Worm (Caenorhabditis elegans) whole organism, late embryonic: ENCODE results near the gene K08E7.8.

ENCODE experiments used
- C08G9.2 ChIP-seq: sonication (generic microtip); optimal IDR thresholded peaks from 2 replicates; lab custom pipeline; 2016; ENCODE audit warnings: mild to moderate bottlenecking, missing genetic modification characterization, moderate library complexity, missing compliant biosample characterization
- K09A11.1 ChIP-seq: sonication (generic microtip); optimal IDR thresholded peaks from 2 replicates; lab custom pipeline; 2017; ENCODE audit warnings: antibody characterized with exemption, mild to moderate bottlenecking, missing genetic modification characterization, missing compliant biosample characterization; ENCODE audit not compliant: insufficient read depth
- Y22D7AL.16 ChIP-seq: sonication (generic microtip); optimal IDR thresholded peaks from 2 replicates; lab custom pipeline; 2016; ENCODE audit warnings: missing genetic modification characterization, missing compliant biosample characterization
- ahr-1 ChIP-seq: sonication (generic microtip); optimal IDR thresholded peaks from 2 replicates; lab custom pipeline; 2016; ENCODE audit warnings: missing genetic modification characterization, missing compliant biosample characterization
- ceh-14 ChIP-seq: sonication (generic microtip); optimal IDR thresholded peaks from 2 replicates; lab custom pipeline; 2016; ENCODE audit warnings: missing genotype, missing genetic modification characterization, missing compliant biosample characterization
- ceh-18 ChIP-seq: sonication (generic microtip); optimal IDR thresholded peaks from 2 replicates; lab custom pipeline; 2016; ENCODE audit warnings: missing genetic modification characterization, missing compliant biosample characterization
- ceh-2 ChIP-seq: sonication (generic microtip); optimal IDR thresholded peaks from 2 replicates; lab custom pipeline; 2016; ENCODE audit warnings: missing genotype, missing genetic modification characterization, missing compliant biosample characterization
- ceh-24 ChIP-seq: sonication (generic microtip); optimal IDR thresholded peaks from 2 replicates; lab custom pipeline; 2016; ENCODE audit warnings: mild to moderate bottlenecking, missing genetic modification characterization, missing compliant biosample characterization
- ceh-31 ChIP-seq: sonication (generic microtip); optimal IDR thresholded peaks from 2 replicates; lab custom pipeline; 2016; ENCODE audit warnings: missing genetic modification characterization, missing compliant biosample characterization
- ceh-34 ChIP-seq: sonication (generic microtip); optimal IDR thresholded peaks from 2 replicates; lab custom pipeline; 2016; ENCODE audit warnings: mild to moderate bottlenecking, missing genetic modification characterization, missing compliant biosample characterization
- ceh-9 ChIP-seq: sonication (generic microtip); optimal IDR thresholded peaks from 2 replicates; lab custom pipeline; 2016; ENCODE audit warnings: mild to moderate bottlenecking, missing genetic modification characterization, inconsistent platforms, missing compliant biosample characterization
- che-1 ChIP-seq: sonication (generic microtip); optimal IDR thresholded peaks from 2 replicates; lab custom pipeline; 2016; ENCODE audit warnings: mild to moderate bottlenecking, missing genetic modification characterization, missing compliant biosample characterization
- dmd-4 ChIP-seq: sonication (generic microtip); optimal IDR thresholded peaks from 2 replicates; lab custom pipeline; 2016; ENCODE audit warnings: borderline replicate concordance, missing genetic modification characterization, missing compliant biosample characterization
- dve-1 ChIP-seq: sonication (generic microtip); optimal IDR thresholded peaks from 2 replicates; lab custom pipeline; 2017; ENCODE audit warnings: antibody characterized with exemption, mild to moderate bottlenecking, missing genetic modification characterization, missing compliant biosample characterization
- elt-2 ChIP-seq: sonication (generic microtip); optimal IDR thresholded peaks from 2 replicates; lab custom pipeline; 2016; ENCODE audit warnings: missing genetic modification reagents, missing genetic modification characterization, missing compliant biosample characterization
- ets-4 ChIP-seq: sonication (generic microtip); optimal IDR thresholded peaks from 2 replicates; lab custom pipeline; 2016; ENCODE audit warnings: missing genetic modification characterization, missing compliant biosample characterization
- fax-1 ChIP-seq: sonication (generic microtip); optimal IDR thresholded peaks from 2 replicates; lab custom pipeline; 2016; ENCODE audit warnings: missing genotype, missing genetic modification characterization, missing compliant biosample characterization
- hlh-6 ChIP-seq: sonication (generic microtip); optimal IDR thresholded peaks from 2 replicates; lab custom pipeline; 2016; ENCODE audit warnings: missing genotype, missing genetic modification characterization, missing compliant biosample characterization
- hlh-8 ChIP-seq: sonication (generic microtip); optimal IDR thresholded peaks from 2 replicates; lab custom pipeline; 2016; ENCODE audit warnings: missing genotype, missing genetic modification characterization, missing compliant biosample characterization
- lim-6 ChIP-seq: sonication (generic microtip); optimal IDR thresholded peaks from 2 replicates; lab custom pipeline; 2016; ENCODE audit warnings: missing genetic modification characterization, missing compliant biosample characterization
- nhr-232 ChIP-seq: sonication (generic microtip); optimal IDR thresholded peaks from 2 replicates; lab custom pipeline; 2016; ENCODE audit warnings: missing genetic modification characterization, missing compliant biosample characterization
- npax-4 ChIP-seq: sonication (generic microtip); optimal IDR thresholded peaks from 2 replicates; lab custom pipeline; 2016; ENCODE audit warnings: missing genetic modification characterization, missing compliant biosample characterization
- odd-2 ChIP-seq: sonication (generic microtip); optimal IDR thresholded peaks from 2 replicates; lab custom pipeline; 2017; ENCODE audit warnings: antibody characterized with exemption, mild to moderate bottlenecking, missing genetic modification characterization, missing compliant biosample characterization
- pat-9 ChIP-seq: fragments of 200-800 bp; sonication (Bioruptor generic); optimal IDR thresholded peaks from 2 replicates; lab custom pipeline; 2018; ENCODE audit warnings: mild to moderate bottlenecking, missing genetic modification characterization, moderate library complexity, missing compliant biosample characterization
- pax-1 ChIP-seq: fragments of 150-350 bp; optimal IDR thresholded peaks from 2 replicates; lab custom pipeline; 2014; ENCODE audit warnings: missing biosample characterization, missing genetic modification characterization
- pha-2 ChIP-seq: sonication (generic microtip); optimal IDR thresholded peaks from 2 replicates; lab custom pipeline; 2017; ENCODE audit warnings: mild to moderate bottlenecking, missing genetic modification characterization, missing compliant biosample characterization
- pqm-1 ChIP-seq: sonication (generic microtip); optimal IDR thresholded peaks from 2 replicates; lab custom pipeline; 2016; ENCODE audit warnings: missing genetic modification characterization, missing compliant biosample characterization
- rnt-1 ChIP-seq: sonication (generic microtip); optimal IDR thresholded peaks from 2 replicates; lab custom pipeline; 2016; ENCODE audit warnings: missing genetic modification characterization, missing compliant biosample characterization
- sdc-2 ChIP-seq: sonication (generic microtip); optimal IDR thresholded peaks from 2 replicates; lab custom pipeline; 2016; ENCODE audit warnings: missing genotype, missing genetic modification characterization, missing compliant biosample characterization
- sox-2 ChIP-seq: fragments of 200-800 bp; sonication (Bioruptor generic); IDR thresholded peaks from 2 replicates; pipeline ENCODE4 v1.3.6; 2022; ENCODE audit warnings: missing genetic modification reagents, missing genetic modification characterization, missing compliant biosample characterization
- syd-9 ChIP-seq: sonication (generic microtip); optimal IDR thresholded peaks from 2 replicates; lab custom pipeline; 2016; ENCODE audit warnings: mild to moderate bottlenecking, missing genetic modification characterization, moderate library complexity, missing compliant biosample characterization
- tbx-2 ChIP-seq: sonication (generic microtip); optimal IDR thresholded peaks from 2 replicates; lab custom pipeline; 2016; ENCODE audit warnings: missing genetic modification characterization, missing compliant biosample characterization
- tbx-7 ChIP-seq: sonication (generic microtip); optimal IDR thresholded peaks from 2 replicates; lab custom pipeline; 2016; ENCODE audit warnings: missing genotype, missing genetic modification characterization, missing compliant biosample characterization
- unc-42 ChIP-seq: sonication (generic microtip); optimal IDR thresholded peaks from 2 replicates; lab custom pipeline; 2016; ENCODE audit warnings: missing genotype, missing genetic modification characterization, missing compliant biosample characterization
- unc-86 ChIP-seq: sonication (generic microtip); optimal IDR thresholded peaks from 2 replicates; lab custom pipeline; 2016; ENCODE audit warnings: missing genetic modification characterization, missing compliant biosample characterization
- zip-5 ChIP-seq: sonication (generic microtip); optimal IDR thresholded peaks from 2 replicates; lab custom pipeline; 2016; ENCODE audit warnings: missing genetic modification characterization, missing compliant biosample characterization

Gene K08E7.8

ce11 chrIV:12585966-12586365 is at the start of gene K08E7.8:
Gene K08E7.8 (minus strand): TSS chrIV:12586066.
- TF ChIP-seq npax-4 (no peak), hlh-6 (tag; lab: Kevin White, UChicago) (no peak), syd-9 (tag; lab: Kevin White, UChicago) (no peak), ceh-24 (no peak), Y22D7AL.16 (tag; lab: Kevin White, UChicago) (no peak), lim-6 (tag; lab: Kevin White, UChicago) (no peak), pat-9 (tag; lab: Kevin White, UChicago) (no peak), tbx-7 (tag; lab: Kevin White, UChicago) (no peak), che-1 (no peak)

- TF ChIP-seq ceh-34 (tag; lab: Kevin White, UChicago): peak; percentile 0
- no peak for TF ChIP-seq pat-9 (tag; lab: Kevin White, UChicago)
- TF ChIP-seq elt-2 (tag; lab: Kevin White, UChicago): peak; percentile 11
- TF ChIP-seq dve-1 (tag; lab: Kevin White, UChicago): peak; percentile 46
- TF ChIP-seq, all 69 proteins: peak for 3
These were observed 48.0 kb upstream of the K08E7.8 start for ce11 chrIV:12633825-12634224.

ce11 chrIV:12632430-12632829 is 46.6 kb upstream of the K08E7.8 start:
- no peak for TF ChIP-seq tbx-2 (tag; lab: Kevin White, UChicago)
- peak; percentile 22 for TF ChIP-seq unc-42 (tag; lab: Kevin White, UChicago)

- TF ChIP-seq odd-2 (tag; lab: Kevin White, UChicago) (no peak), Y22D7AL.16 (tag; lab: Kevin White, UChicago) (no peak), pha-2 (no peak), unc-86 (tag; lab: Kevin White, UChicago) (no peak), pqm-1 (no peak), pat-9 (tag; lab: Kevin White, UChicago) (no peak), ceh-34 (tag; lab: Kevin White, UChicago) (no peak), che-1 (no peak), pax-1 (tag; lab: Kevin White, UChicago) (no peak), ahr-1 (tag; lab: Kevin White, UChicago) (no peak), ets-4 (no peak), sox-2 (GFP tag; lab: Robert Waterston, UW) (no peak), ceh-9 (tag; lab: Kevin White, UChicago) (no peak), tbx-2 (tag; lab: Kevin White, UChicago) (no peak), sdc-2 (tag; lab: Kevin White, UChicago) (no peak), nhr-232 (tag; lab: Kevin White, UChicago) (no peak), hlh-8 (tag; lab: Kevin White, UChicago) (no peak), K09A11.1 (no peak), lim-6 (tag; lab: Kevin White, UChicago) (no peak)
These were observed 45.1 kb upstream of the K08E7.8 start, which contains the start of gene ark-1 for ce11 chrIV:12630922-12631321. Gene ark-1 (minus strand): TSS chrIV:12631022.

- TF ChIP-seq ceh-31 (peak; percentile 88), tbx-2 (tag; lab: Kevin White, UChicago) (peak; percentile 31), lim-6 (tag; lab: Kevin White, UChicago) (peak; percentile 59), rnt-1 (tag; lab: Kevin White, UChicago) (peak; percentile 21), zip-5 (tag; lab: Kevin White, UChicago) (peak; percentile 55), dmd-4 (peak; percentile 17), ceh-18 (peak; percentile 3), ceh-14 (tag; lab: Kevin White, UChicago) (peak; percentile 35), C08G9.2 (tag; lab: Kevin White, UChicago) (peak; percentile 54), fax-1 (tag; lab: Kevin White, UChicago) (peak; percentile 21), unc-42 (tag; lab: Kevin White, UChicago) (peak; percentile 12), ets-4 (peak; percentile 49), ceh-2 (peak; percentile 50)
These were observed 35.7 kb upstream of the K08E7.8 start for ce11 chrIV:12621483-12622078.
